Worm (Caenorhabditis elegans) whole organism, L4/young adult: ENCODE data around the gene F39E9.6.

Source experiments
- dao-5 ChIP-seq: sonication (generic microtip); optimal IDR thresholded peaks from 2 replicates; lab custom pipeline; 2016; ENCODE audit warnings: missing genotype, missing genetic modification characterization, moderate library complexity, missing compliant biosample characterization
- him-1 ChIP-seq: sonication (generic microtip); optimal IDR thresholded peaks from 2 replicates; lab custom pipeline; 2016; ENCODE audit warnings: missing genotype, missing genetic modification reagents, missing genetic modification characterization, missing compliant biosample characterization

ce11 chrII:3340818-3341217 lies 27.5 kb upstream of the F39E9.6 start:
- TF ChIP-seq dao-5 (tag; lab: Kevin White, UChicago) = no peak
- TF ChIP-seq him-1 (tag; lab: Kevin White, UChicago) = no peak
